Worm (Caenorhabditis elegans) whole organism, mixed stage, embryonic: ENCODE measurements around the gene rskd-1.

ENCODE experiments used
- M03D4.4 ChIP-seq: sonication (generic microtip); optimal IDR thresholded peaks from 2 replicates; lab custom pipeline; 2017; ENCODE audit warnings: mild to moderate bottlenecking, missing genetic modification characterization, missing compliant biosample characterization
- bed-3 ChIP-seq: fragments of 200-800 bp; sonication (Bioruptor generic); optimal IDR thresholded peaks from 3 replicates; lab custom pipeline; 2018; ENCODE audit warnings: mild to moderate bottlenecking, missing genetic modification characterization, moderate library complexity, missing compliant biosample characterization
- blmp-1 ChIP-seq: fragments of 150-350 bp; optimal IDR thresholded peaks from 2 replicates; lab custom pipeline; 2014; ENCODE audit warnings: missing biosample characterization, missing genetic modification characterization
- lin-32 ChIP-seq: fragments of 200-800 bp; sonication (Bioruptor generic); optimal IDR thresholded peaks from 2 replicates; lab custom pipeline; 2018; ENCODE audit warnings: mild to moderate bottlenecking, missing genetic modification characterization, missing compliant biosample characterization
- mab-5 ChIP-seq: fragments of 150-350 bp; optimal IDR thresholded peaks from 2 replicates; lab custom pipeline; 2014; ENCODE audit warnings: missing biosample characterization, missing genetic modification characterization
- mls-2 ChIP-seq: sonication (generic microtip); optimal IDR thresholded peaks from 2 replicates; lab custom pipeline; 2016; ENCODE audit warnings: mild to moderate bottlenecking, missing genetic modification characterization, moderate library complexity, missing compliant biosample characterization
- pha-4 ChIP-seq: fragments of 150-350 bp; optimal IDR thresholded peaks from 2 replicates; lab custom pipeline; 2018; ENCODE audit warnings: missing biosample characterization, missing genetic modification reagents, missing genetic modification characterization
- snpc-4 ChIP-seq: fragments of 150-350 bp; optimal IDR thresholded peaks from 2 replicates; lab custom pipeline; 2014; ENCODE audit warnings: missing biosample characterization, missing genetic modification characterization
- sptf-1 ChIP-seq: sonication (generic microtip); optimal IDR thresholded peaks from 2 replicates; lab custom pipeline; 2017; ENCODE audit warnings: mild to moderate bottlenecking, missing genetic modification characterization, moderate library complexity, missing compliant biosample characterization
- tbx-8 ChIP-seq: fragments of 200-800 bp; sonication (Bioruptor generic); optimal IDR thresholded peaks from 2 replicates; lab custom pipeline; 2018; ENCODE audit warnings: mild to moderate bottlenecking, missing genetic modification characterization, moderate library complexity, missing compliant biosample characterization
- unc-62 ChIP-seq: fragments of 150-350 bp; optimal IDR thresholded peaks from 2 replicates; lab custom pipeline; 2014; ENCODE audit warnings: missing biosample characterization, missing genetic modification reagents, missing genetic modification characterization

DNA sequence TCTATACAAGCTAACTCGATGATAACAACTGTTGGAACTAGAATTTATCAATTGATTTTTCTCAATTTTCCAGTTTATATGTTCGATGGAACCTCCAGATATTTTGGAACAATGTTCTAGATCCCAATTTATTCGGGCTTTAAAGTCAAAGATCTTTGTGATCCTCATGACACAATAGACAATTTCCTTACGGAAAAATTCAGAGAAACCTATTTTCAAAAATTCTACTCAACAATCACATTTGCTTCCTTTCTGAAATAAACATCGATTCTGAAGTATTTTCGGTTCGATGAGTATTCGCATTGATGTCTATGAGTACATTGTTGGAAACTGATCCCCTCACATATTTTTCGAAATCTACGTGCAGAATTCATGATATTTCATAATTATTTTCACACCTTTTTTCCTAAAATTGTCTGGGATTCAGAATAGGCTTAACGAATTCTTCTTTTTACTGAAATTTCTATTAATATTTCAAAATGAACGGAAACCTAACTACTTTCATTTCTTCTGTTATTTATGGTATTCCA, 18.7 kb upstream of the rskd-1 start, which contains the start of gene srg-45:
- TF ChIP-seq lin-32 (GFP tag; lab: Kevin White, UChicago) (no peak), blmp-1 (tag; lab: Kevin White, UChicago) (no peak), M03D4.4 (tag; lab: Kevin White, UChicago) (no peak), mls-2 (tag; lab: Kevin White, UChicago) (no peak), snpc-4 (tag; lab: Kevin White, UChicago) (no peak), sptf-1 (tag; lab: Kevin White, UChicago) (no peak), unc-62 (GFP tag; lab: Kevin White, UChicago) (no peak), pha-4 (no peak), bed-3 (GFP tag; lab: Kevin White, UChicago) (no peak), tbx-8 (GFP tag; lab: Kevin White, UChicago) (no peak), mab-5 (tag; lab: Kevin White, UChicago) (no peak)
